Fruit fly (Drosophila melanogaster): Measurements from ENCODE around the gene CG7655.

dm6 chr3R:17703691-17704537 is 21.4 kb downstream of the CG7655 start:
- TF ChIP-seq gce (GFP tag; IDR thresholded peaks at IDR 0.05) (peak; percentile 99), CG8478 (optimal IDR thresholded peaks at IDR 0.05) (no peak), CG1603 (tag; optimal IDR thresholded peaks at IDR 0.05) (peak; percentile 98), CG2712 (tag; optimal IDR thresholded peaks at IDR 0.05) (peak; percentile 99), Lpt (GFP tag; optimal IDR thresholded peaks at IDR 0.05) (no peak), CG8924 (tag; optimal IDR thresholded peaks at IDR 0.05) (peak; percentile 99), tx (GFP tag; optimal IDR thresholded peaks at IDR 0.05) (peak; percentile 99), ATbp (GFP tag; optimal IDR thresholded peaks at IDR 0.05) (peak; percentile 99), CG6765 (GFP tag; optimal IDR thresholded peaks at IDR 0.05) (peak; percentile 95), pan (optimal IDR thresholded peaks at IDR 0.05) (no peak), pan (GFP tag; optimal IDR thresholded peaks at IDR 0.05 in 1 of 2, IDR thresholded peaks at IDR 0.05 in 1 of 2) (peak in 1 of 2 experiments; percentile 99), CG12391 (tag; optimal IDR thresholded peaks at IDR 0.05) (peak; percentile 99), sisA (GFP tag; IDR thresholded peaks at IDR 0.05) (peak; percentile 99), hkb (optimal IDR thresholded peaks at IDR 0.05) (no peak), hkb (GFP tag; IDR thresholded peaks at IDR 0.05) (peak; percentile 99)
